Worm (Caenorhabditis elegans) whole organism, late embryonic: ENCODE data around the gene txt-14.

Experiments
- C38D4.7 ChIP-seq: fragments of 200-800 bp; sonication (Bioruptor generic); optimal IDR thresholded peaks from 2 replicates; lab custom pipeline; 2018; ENCODE audit warnings: mild to moderate bottlenecking, missing genetic modification characterization, moderate library complexity, missing compliant biosample characterization
- F13H6.1 ChIP-seq: sonication (generic microtip); optimal IDR thresholded peaks from 2 replicates; lab custom pipeline; 2016; ENCODE audit warnings: missing genetic modification characterization, missing compliant biosample characterization
- K02D7.2 ChIP-seq: sonication (generic microtip); optimal IDR thresholded peaks from 2 replicates; lab custom pipeline; 2017; ENCODE audit warnings: mild to moderate bottlenecking, missing genetic modification characterization, missing compliant biosample characterization
- ceh-18 ChIP-seq: sonication (generic microtip); optimal IDR thresholded peaks from 2 replicates; lab custom pipeline; 2016; ENCODE audit warnings: missing genetic modification characterization, missing compliant biosample characterization
- ceh-19 ChIP-seq: fragments of 200-800 bp; sonication (Bioruptor generic); optimal IDR thresholded peaks from 2 replicates; lab custom pipeline; 2018; ENCODE audit warnings: mild to moderate bottlenecking, missing genetic modification characterization, missing compliant biosample characterization
- ceh-2 ChIP-seq: sonication (generic microtip); optimal IDR thresholded peaks from 2 replicates; lab custom pipeline; 2016; ENCODE audit warnings: missing genotype, missing genetic modification characterization, missing compliant biosample characterization
- ceh-22 ChIP-seq: sonication (generic microtip); optimal IDR thresholded peaks from 2 replicates; lab custom pipeline; 2017; ENCODE audit warnings: missing biosample characterization, missing genetic modification characterization
- ceh-24 ChIP-seq: sonication (generic microtip); optimal IDR thresholded peaks from 2 replicates; lab custom pipeline; 2016; ENCODE audit warnings: mild to moderate bottlenecking, missing genetic modification characterization, missing compliant biosample characterization
- ceh-31 ChIP-seq: sonication (generic microtip); optimal IDR thresholded peaks from 2 replicates; lab custom pipeline; 2016; ENCODE audit warnings: missing genetic modification characterization, missing compliant biosample characterization
- ceh-6 ChIP-seq: fragments of 200-800 bp; sonication (Bioruptor generic); optimal IDR thresholded peaks from 2 replicates; lab custom pipeline; 2018; ENCODE audit warnings: mild to moderate bottlenecking, missing genetic modification characterization, missing compliant biosample characterization
- che-1 ChIP-seq: sonication (generic microtip); optimal IDR thresholded peaks from 2 replicates; lab custom pipeline; 2016; ENCODE audit warnings: mild to moderate bottlenecking, missing genetic modification characterization, missing compliant biosample characterization
- dmd-4 ChIP-seq: sonication (generic microtip); optimal IDR thresholded peaks from 2 replicates; lab custom pipeline; 2016; ENCODE audit warnings: borderline replicate concordance, missing genetic modification characterization, missing compliant biosample characterization
- eyg-1 ChIP-seq: sonication (generic microtip); optimal IDR thresholded peaks from 2 replicates; lab custom pipeline; 2016; ENCODE audit warnings: missing genotype, missing genetic modification characterization, missing compliant biosample characterization
- fax-1 ChIP-seq: sonication (generic microtip); optimal IDR thresholded peaks from 2 replicates; lab custom pipeline; 2016; ENCODE audit warnings: missing genotype, missing genetic modification characterization, missing compliant biosample characterization
- fkh-10 ChIP-seq: fragments of 150-350 bp; optimal IDR thresholded peaks from 2 replicates; lab custom pipeline; 2014; ENCODE audit warnings: missing biosample characterization, missing genetic modification reagents, missing genetic modification characterization
- gmeb-2 ChIP-seq: sonication (generic microtip); optimal IDR thresholded peaks from 2 replicates; lab custom pipeline; 2016; ENCODE audit warnings: missing genetic modification characterization, inconsistent platforms, missing compliant biosample characterization
- hlh-15 ChIP-seq: sonication (generic microtip); optimal IDR thresholded peaks from 2 replicates; lab custom pipeline; 2016; ENCODE audit warnings: missing genetic modification characterization, missing compliant biosample characterization
- hlh-8 ChIP-seq: sonication (generic microtip); optimal IDR thresholded peaks from 2 replicates; lab custom pipeline; 2016; ENCODE audit warnings: missing genotype, missing genetic modification characterization, missing compliant biosample characterization
- nfya-1 ChIP-seq: sonication (generic microtip); optimal IDR thresholded peaks from 2 replicates; lab custom pipeline; 2017; ENCODE audit warnings: missing genetic modification characterization, mild to moderate bottlenecking, missing compliant biosample characterization, antibody characterized with exemption, moderate library complexity
- npax-4 ChIP-seq: sonication (generic microtip); optimal IDR thresholded peaks from 2 replicates; lab custom pipeline; 2016; ENCODE audit warnings: missing genetic modification characterization, missing compliant biosample characterization
- odd-2 ChIP-seq: sonication (generic microtip); optimal IDR thresholded peaks from 2 replicates; lab custom pipeline; 2017; ENCODE audit warnings: antibody characterized with exemption, mild to moderate bottlenecking, missing genetic modification characterization, missing compliant biosample characterization
- pax-1 ChIP-seq: fragments of 150-350 bp; optimal IDR thresholded peaks from 2 replicates; lab custom pipeline; 2014; ENCODE audit warnings: missing biosample characterization, missing genetic modification characterization
- pha-2 ChIP-seq: sonication (generic microtip); optimal IDR thresholded peaks from 2 replicates; lab custom pipeline; 2017; ENCODE audit warnings: mild to moderate bottlenecking, missing genetic modification characterization, missing compliant biosample characterization
- pha-4 ChIP-seq: fragments of 150-350 bp; optimal IDR thresholded peaks from 2 replicates; lab custom pipeline; 2018; ENCODE audit warnings: missing biosample characterization, missing genetic modification reagents, missing genetic modification characterization
- pqm-1 ChIP-seq: sonication (generic microtip); optimal IDR thresholded peaks from 2 replicates; lab custom pipeline; 2016; ENCODE audit warnings: missing genetic modification characterization, missing compliant biosample characterization
- pros-1 ChIP-seq: fragments of 150-350 bp; optimal IDR thresholded peaks from 2 replicates; lab custom pipeline; 2014; ENCODE audit warnings: missing biosample characterization, missing genetic modification reagents, missing genetic modification characterization
- ref-2 ChIP-seq: sonication (generic microtip); optimal IDR thresholded peaks from 2 replicates; lab custom pipeline; 2016; ENCODE audit warnings: missing genetic modification characterization, missing compliant biosample characterization
- sdc-2 ChIP-seq: sonication (generic microtip); optimal IDR thresholded peaks from 2 replicates; lab custom pipeline; 2016; ENCODE audit warnings: missing genotype, missing genetic modification characterization, missing compliant biosample characterization
- sox-4 ChIP-seq: sonication (generic microtip); optimal IDR thresholded peaks from 2 replicates; lab custom pipeline; 2017; ENCODE audit warnings: mild to moderate bottlenecking, missing genetic modification characterization, inconsistent platforms, missing compliant biosample characterization
- syd-9 ChIP-seq: sonication (generic microtip); optimal IDR thresholded peaks from 2 replicates; lab custom pipeline; 2016; ENCODE audit warnings: mild to moderate bottlenecking, missing genetic modification characterization, moderate library complexity, missing compliant biosample characterization
- ttx-3 ChIP-seq: sonication (generic microtip); optimal IDR thresholded peaks from 2 replicates; lab custom pipeline; 2016; ENCODE audit warnings: missing genetic modification reagents, missing genetic modification characterization, missing compliant biosample characterization
- unc-3 ChIP-seq, 2 experiments: fragments of 200-800 bp in 1 of 2; sonication (Bioruptor generic) in 1 of 2; sonication (generic microtip) in 1 of 2; conservative IDR thresholded peaks in 1 of 2; optimal IDR thresholded peaks in 1 of 2; 2 replicates each; pipeline versions ENCODE4 v1.3.6 to Lab custom; 2016 to 2022; ENCODE audit warnings: missing compliant biosample characterization in 2 of 2, missing genetic modification characterization in 2 of 2, missing genetic modification reagents in 1 of 2
- unc-42 ChIP-seq: sonication (generic microtip); optimal IDR thresholded peaks from 2 replicates; lab custom pipeline; 2016; ENCODE audit warnings: missing genotype, missing genetic modification characterization, missing compliant biosample characterization
- unc-55 ChIP-seq: sonication (generic microtip); optimal IDR thresholded peaks from 2 replicates; lab custom pipeline; 2017; ENCODE audit warnings: missing biosample characterization, missing genetic modification reagents, missing genetic modification characterization
- unc-86 ChIP-seq: sonication (generic microtip); optimal IDR thresholded peaks from 2 replicates; lab custom pipeline; 2016; ENCODE audit warnings: missing genetic modification characterization, missing compliant biosample characterization
- zip-5 ChIP-seq: sonication (generic microtip); optimal IDR thresholded peaks from 2 replicates; lab custom pipeline; 2016; ENCODE audit warnings: missing genetic modification characterization, missing compliant biosample characterization

txt-14 gene

ce11 chrV:18582358-18582757 lies at the start of gene txt-14:
Gene txt-14 (plus strand): TSS chrV:18582658.
- no peak for TF ChIP-seq dmd-4 (tag; lab: Kevin White, UChicago)
- TF ChIP-seq unc-86 (tag; lab: Kevin White, UChicago), result no peak
- no peak for TF ChIP-seq ceh-19 (GFP tag; lab: Kevin White, UChicago)
- no peak for TF ChIP-seq sox-4 (tag; lab: Kevin White, UChicago)
- TF ChIP-seq pha-4 (tag; lab: Kevin White, UChicago), result no peak
- no peak for TF ChIP-seq fkh-10 (GFP tag; lab: Kevin White, UChicago)
- no peak for TF ChIP-seq unc-42 (tag; lab: Kevin White, UChicago)
- TF ChIP-seq unc-3 (GFP tag; conservative IDR thresholded peaks at IDR 0.05; lab: Robert Waterston, UW), result no peak
- no peak for TF ChIP-seq unc-3 (tag; optimal IDR thresholded peaks at IDR 0.05; lab: Kevin White, UChicago)
- TF ChIP-seq ceh-22 (tag; lab: Kevin White, UChicago), result no peak
- TF ChIP-seq unc-55 (GFP tag; lab: Kevin White, UChicago), result no peak
- TF ChIP-seq hlh-8, result no peak
- TF ChIP-seq pax-1 (tag; lab: Kevin White, UChicago), result no peak
- TF ChIP-seq ceh-31, result no peak
- no peak for TF ChIP-seq ceh-24
- TF ChIP-seq, all 69 proteins: peak for 0

ce11 chrV:18533606-18534005 lies 48.9 kb upstream of the txt-14 start, which contains the start of gene ints-5:
Gene ints-5 (plus strand): TSS chrV:18533953.
- TF ChIP-seq odd-2 (tag; lab: Kevin White, UChicago), result no peak
- TF ChIP-seq zip-5 (tag; lab: Kevin White, UChicago), result no peak
- TF ChIP-seq ceh-18 (tag; lab: Kevin White, UChicago), result no peak
- peak; percentile 16 for TF ChIP-seq nfya-1
- TF ChIP-seq ref-2 (tag; lab: Kevin White, UChicago), result no peak
- no peak for TF ChIP-seq pqm-1 (tag; lab: Kevin White, UChicago)
- TF ChIP-seq K02D7.2 (tag; lab: Kevin White, UChicago), result no peak
- no peak for TF ChIP-seq ceh-6 (GFP tag; lab: Kevin White, UChicago)

ce11 chrV:18536015-18536414 lies 46.4 kb upstream of the txt-14 start:
- TF ChIP-seq che-1 (tag; lab: Kevin White, UChicago), result no peak
- TF ChIP-seq hlh-15 (tag; lab: Kevin White, UChicago), result no peak

- TF ChIP-seq eyg-1 (tag; lab: Kevin White, UChicago) (no peak), ceh-18 (tag; lab: Kevin White, UChicago) (no peak), syd-9 (no peak), sdc-2 (tag; lab: Kevin White, UChicago) (no peak), fax-1 (no peak), unc-42 (tag; lab: Kevin White, UChicago) (no peak), ttx-3 (tag; lab: Kevin White, UChicago) (no peak), pax-1 (tag; lab: Kevin White, UChicago) (no peak), F13H6.1 (tag; lab: Kevin White, UChicago) (no peak), unc-3 (GFP tag; conservative IDR thresholded peaks at IDR 0.05; lab: Robert Waterston, UW) (no peak), unc-3 (tag; optimal IDR thresholded peaks at IDR 0.05; lab: Kevin White, UChicago) (no peak), ceh-24 (no peak), pros-1 (tag; lab: Kevin White, UChicago) (no peak), npax-4 (tag; lab: Kevin White, UChicago) (no peak), C38D4.7 (no peak), pha-2 (tag; lab: Kevin White, UChicago) (no peak), che-1 (tag; lab: Kevin White, UChicago) (no peak), ceh-2 (no peak), unc-86 (tag; lab: Kevin White, UChicago) (no peak), gmeb-2 (no peak)
- TF ChIP-seq, all 69 proteins: peak for 0
Measured at ce11 chrV:18553750-18554149, 28.7 kb upstream of the txt-14 start, which contains the start of gene Y51A2D.8. Gene Y51A2D.8 (minus strand): TSS chrV:18553850.
